Fruit fly (Drosophila melanogaster): ENCODE measurements around the gene eIF3a.

Gene eIF3a

dm6 chr3R:4397403-4398079, 36.2 kb downstream of the eIF3a start, which contains the start of gene CG9855 (continued):
- no peak for TF ChIP-seq Rx (GFP tag; IDR thresholded peaks at IDR 0.05)
- no peak for TF ChIP-seq CG32772 (GFP tag; IDR thresholded peaks at IDR 0.05)
- peak; percentile 63 for TF ChIP-seq CG1603 (tag; optimal IDR thresholded peaks at IDR 0.05)
- peak; percentile 79 for TF ChIP-seq YL-1 (GFP tag; optimal IDR thresholded peaks at IDR 0.05)
- TF ChIP-seq NC2β (GFP tag; optimal IDR thresholded peaks at IDR 0.05) = no peak
- no peak for TF ChIP-seq CG1529 (GFP tag; optimal IDR thresholded peaks at IDR 0.05)
- TF ChIP-seq CG9797 (GFP tag; optimal IDR thresholded peaks at IDR 0.05) = peak; percentile 86
- no peak for TF ChIP-seq CG9932 (GFP tag; IDR thresholded peaks at IDR 0.05)
- TF ChIP-seq CG11398 (GFP tag; optimal IDR thresholded peaks at IDR 0.05) = no peak
- peak; percentile 66 for TF ChIP-seq CG7928 (GFP tag; optimal IDR thresholded peaks at IDR 0.05)
- peak; percentile 2 for TF ChIP-seq CG11504 (tag; optimal IDR thresholded peaks at IDR 0.05)
- no peak for TF ChIP-seq CG16779 (GFP tag; IDR thresholded peaks at IDR 0.05)
- TF ChIP-seq CG3995 (GFP tag; optimal IDR thresholded peaks at IDR 0.05) = peak; percentile 85
- no peak for TF ChIP-seq CrebB (tag; optimal IDR thresholded peaks at IDR 0.05)
- no peak for TF ChIP-seq Vsx1 (GFP tag; optimal IDR thresholded peaks at IDR 0.05)
- TF ChIP-seq twi (tag; optimal IDR thresholded peaks at IDR 0.05) = no peak
- peak; percentile 17 for TF ChIP-seq Hmr (GFP tag; optimal IDR thresholded peaks at IDR 0.05)
- TF ChIP-seq Doc2 (GFP tag; IDR thresholded peaks at IDR 0.05) = no peak
- peak; percentile 48 for TF ChIP-seq sens (GFP tag)
- no peak for TF ChIP-seq ara (GFP tag; IDR thresholded peaks at IDR 0.05)
- peak; percentile 49 for TF ChIP-seq row (GFP tag; IDR thresholded peaks at IDR 0.05)
- TF ChIP-seq trem (tag; optimal IDR thresholded peaks at IDR 0.05) = peak; percentile 46
- TF ChIP-seq CG18262 (tag; optimal IDR thresholded peaks at IDR 0.05) = no peak
- TF ChIP-seq stwl (tag; optimal IDR thresholded peaks at IDR 0.05) = peak; percentile 81
- TF ChIP-seq Stat92E (GFP tag; optimal IDR thresholded peaks at IDR 0.05) = no peak
- TF ChIP-seq HLHmδ (GFP tag; optimal IDR thresholded peaks at IDR 0.05) = no peak
- 0 out of 3 replicates have a peak, but pooled peaks have one; percentile 13 for TF ChIP-seq Opbp (GFP tag; IDR thresholded peaks at IDR 0.05; ENCODE audit: partially characterized antibody)
- peak; percentile 68 for TF ChIP-seq CG12659 (GFP tag; optimal IDR thresholded peaks at IDR 0.05)
- TF ChIP-seq CG14710 (tag; optimal IDR thresholded peaks at IDR 0.05) = peak; percentile 43
- no peak for TF ChIP-seq tgo (GFP tag; IDR thresholded peaks at IDR 0.05)
- TF ChIP-seq CG11093 (GFP tag; IDR thresholded peaks at IDR 0.05) = no peak
- TF ChIP-seq grn (GFP tag; optimal IDR thresholded peaks at IDR 0.05) = no peak
- no peak for TF ChIP-seq CG18476 (GFP tag; optimal IDR thresholded peaks at IDR 0.05)
- no peak for TF ChIP-seq CG4424 (GFP tag; optimal IDR thresholded peaks at IDR 0.05)
- no peak for TF ChIP-seq gce (GFP tag; IDR thresholded peaks at IDR 0.05)
- TF ChIP-seq bsh (GFP tag; optimal IDR thresholded peaks at IDR 0.05) = no peak
- TF ChIP-seq ci (GFP tag; IDR thresholded peaks at IDR 0.05) = no peak
- peak; percentile 37; the same call in 1 of the 2 replicates for TF ChIP-seq hbn (GFP tag; IDR thresholded peaks at IDR 0.05; ENCODE audit: partially characterized antibody)
- TF ChIP-seq Hr3 (GFP tag; optimal IDR thresholded peaks at IDR 0.05) = peak; percentile 16
- TF ChIP-seq phol (tag; optimal IDR thresholded peaks at IDR 0.05) = peak; percentile 32
- no peak for TF ChIP-seq MTF-1 (GFP tag; optimal IDR thresholded peaks at IDR 0.05; ENCODE audit: borderline replicate concordance)
- peak; percentile 40 for TF ChIP-seq CG2116 (GFP tag; optimal IDR thresholded peaks at IDR 0.05)
- peak; percentile 84 for TF ChIP-seq CG30020 (tag; optimal IDR thresholded peaks at IDR 0.05)
- TF ChIP-seq CG11247 (GFP tag; IDR thresholded peaks at IDR 0.05) = no peak
- no peak for TF ChIP-seq corto (GFP tag; optimal IDR thresholded peaks at IDR 0.05)
- TF ChIP-seq CG9817 (tag; optimal IDR thresholded peaks at IDR 0.05) = no peak
- TF ChIP-seq GATAe (GFP tag; conservative IDR thresholded peaks at IDR 0.05) = no peak
- TF ChIP-seq CHES-1-like (GFP tag; optimal IDR thresholded peaks at IDR 0.05) = no peak
- peak; percentile 59 for TF ChIP-seq ftz-f1 (GFP tag; optimal IDR thresholded peaks at IDR 0.05)
- peak; percentile 32 for TF ChIP-seq CG2712 (tag; optimal IDR thresholded peaks at IDR 0.05)

All from whole organism, embryonic.